Worm (Caenorhabditis elegans) whole organism, late embryonic: Measurements from ENCODE around the gene fbxa-184.

Experiments used
- C08G9.2 ChIP-seq: sonication (generic microtip); optimal IDR thresholded peaks from 2 replicates; lab custom pipeline; 2016; ENCODE audit warnings: mild to moderate bottlenecking, missing genetic modification characterization, moderate library complexity, missing compliant biosample characterization
- F13H6.1 ChIP-seq: sonication (generic microtip); optimal IDR thresholded peaks from 2 replicates; lab custom pipeline; 2016; ENCODE audit warnings: missing genetic modification characterization, missing compliant biosample characterization
- K02D7.2 ChIP-seq: sonication (generic microtip); optimal IDR thresholded peaks from 2 replicates; lab custom pipeline; 2017; ENCODE audit warnings: mild to moderate bottlenecking, missing genetic modification characterization, missing compliant biosample characterization
- K09A11.1 ChIP-seq: sonication (generic microtip); optimal IDR thresholded peaks from 2 replicates; lab custom pipeline; 2017; ENCODE audit warnings: antibody characterized with exemption, mild to moderate bottlenecking, missing genetic modification characterization, missing compliant biosample characterization; ENCODE audit not compliant: insufficient read depth
- T23F11.4 ChIP-seq: fragments of 200-800 bp; sonication (Bioruptor generic); optimal IDR thresholded peaks from 2 replicates; lab custom pipeline; 2018; ENCODE audit warnings: mild to moderate bottlenecking, missing genetic modification characterization, missing compliant biosample characterization
- Y22D7AL.16 ChIP-seq: sonication (generic microtip); optimal IDR thresholded peaks from 2 replicates; lab custom pipeline; 2016; ENCODE audit warnings: missing genetic modification characterization, missing compliant biosample characterization
- ahr-1 ChIP-seq: sonication (generic microtip); optimal IDR thresholded peaks from 2 replicates; lab custom pipeline; 2016; ENCODE audit warnings: missing genetic modification characterization, missing compliant biosample characterization
- ama-1 ChIP-seq: fragments of 150-350 bp; optimal IDR thresholded peaks from 2 replicates; lab custom pipeline; 2014
- ceh-14 ChIP-seq: sonication (generic microtip); optimal IDR thresholded peaks from 2 replicates; lab custom pipeline; 2016; ENCODE audit warnings: missing genotype, missing genetic modification characterization, missing compliant biosample characterization
- ceh-19 ChIP-seq: fragments of 200-800 bp; sonication (Bioruptor generic); optimal IDR thresholded peaks from 2 replicates; lab custom pipeline; 2018; ENCODE audit warnings: mild to moderate bottlenecking, missing genetic modification characterization, missing compliant biosample characterization
- ceh-2 ChIP-seq: sonication (generic microtip); optimal IDR thresholded peaks from 2 replicates; lab custom pipeline; 2016; ENCODE audit warnings: missing genotype, missing genetic modification characterization, missing compliant biosample characterization
- che-1 ChIP-seq: sonication (generic microtip); optimal IDR thresholded peaks from 2 replicates; lab custom pipeline; 2016; ENCODE audit warnings: mild to moderate bottlenecking, missing genetic modification characterization, missing compliant biosample characterization
- dve-1 ChIP-seq: sonication (generic microtip); optimal IDR thresholded peaks from 2 replicates; lab custom pipeline; 2017; ENCODE audit warnings: antibody characterized with exemption, mild to moderate bottlenecking, missing genetic modification characterization, missing compliant biosample characterization
- elt-4 ChIP-seq: sonication (generic microtip); optimal IDR thresholded peaks from 2 replicates; lab custom pipeline; 2016; ENCODE audit warnings: missing genetic modification characterization, missing compliant biosample characterization
- eyg-1 ChIP-seq: sonication (generic microtip); optimal IDR thresholded peaks from 2 replicates; lab custom pipeline; 2016; ENCODE audit warnings: missing genotype, missing genetic modification characterization, missing compliant biosample characterization
- fax-1 ChIP-seq: sonication (generic microtip); optimal IDR thresholded peaks from 2 replicates; lab custom pipeline; 2016; ENCODE audit warnings: missing genotype, missing genetic modification characterization, missing compliant biosample characterization
- hlh-13 ChIP-seq: fragments of 200-800 bp; sonication (Bioruptor generic); optimal IDR thresholded peaks from 2 replicates; lab custom pipeline; 2018; ENCODE audit warnings: mild to moderate bottlenecking, missing genetic modification characterization, missing compliant biosample characterization
- hlh-15 ChIP-seq: sonication (generic microtip); optimal IDR thresholded peaks from 2 replicates; lab custom pipeline; 2016; ENCODE audit warnings: missing genetic modification characterization, missing compliant biosample characterization
- hlh-30 ChIP-seq: sonication (generic microtip); optimal IDR thresholded peaks from 2 replicates; lab custom pipeline; 2017; ENCODE audit warnings: antibody characterized with exemption, missing genetic modification characterization, missing compliant biosample characterization; ENCODE audit not compliant: insufficient read depth
- hlh-6 ChIP-seq: sonication (generic microtip); optimal IDR thresholded peaks from 2 replicates; lab custom pipeline; 2016; ENCODE audit warnings: missing genotype, missing genetic modification characterization, missing compliant biosample characterization
- hlh-8 ChIP-seq: sonication (generic microtip); optimal IDR thresholded peaks from 2 replicates; lab custom pipeline; 2016; ENCODE audit warnings: missing genotype, missing genetic modification characterization, missing compliant biosample characterization
- nhr-11 ChIP-seq: fragments of 150-350 bp; optimal IDR thresholded peaks from 2 replicates; lab custom pipeline; 2014; ENCODE audit warnings: missing biosample characterization, missing genetic modification characterization
- nhr-232 ChIP-seq: sonication (generic microtip); optimal IDR thresholded peaks from 2 replicates; lab custom pipeline; 2016; ENCODE audit warnings: missing genetic modification characterization, missing compliant biosample characterization
- odd-2 ChIP-seq: sonication (generic microtip); optimal IDR thresholded peaks from 2 replicates; lab custom pipeline; 2017; ENCODE audit warnings: antibody characterized with exemption, mild to moderate bottlenecking, missing genetic modification characterization, missing compliant biosample characterization
- pat-9 ChIP-seq: fragments of 200-800 bp; sonication (Bioruptor generic); optimal IDR thresholded peaks from 2 replicates; lab custom pipeline; 2018; ENCODE audit warnings: mild to moderate bottlenecking, missing genetic modification characterization, moderate library complexity, missing compliant biosample characterization
- pax-1 ChIP-seq: fragments of 150-350 bp; optimal IDR thresholded peaks from 2 replicates; lab custom pipeline; 2014; ENCODE audit warnings: missing biosample characterization, missing genetic modification characterization
- pha-2 ChIP-seq: sonication (generic microtip); optimal IDR thresholded peaks from 2 replicates; lab custom pipeline; 2017; ENCODE audit warnings: mild to moderate bottlenecking, missing genetic modification characterization, missing compliant biosample characterization
- pros-1 ChIP-seq: fragments of 150-350 bp; optimal IDR thresholded peaks from 2 replicates; lab custom pipeline; 2014; ENCODE audit warnings: missing biosample characterization, missing genetic modification reagents, missing genetic modification characterization
- rnt-1 ChIP-seq: sonication (generic microtip); optimal IDR thresholded peaks from 2 replicates; lab custom pipeline; 2016; ENCODE audit warnings: missing genetic modification characterization, missing compliant biosample characterization
- syd-9 ChIP-seq: sonication (generic microtip); optimal IDR thresholded peaks from 2 replicates; lab custom pipeline; 2016; ENCODE audit warnings: mild to moderate bottlenecking, missing genetic modification characterization, moderate library complexity, missing compliant biosample characterization
- unc-3 ChIP-seq, 2 experiments: fragments of 200-800 bp in 1 of 2; sonication (Bioruptor generic) in 1 of 2; sonication (generic microtip) in 1 of 2; conservative IDR thresholded peaks in 1 of 2; optimal IDR thresholded peaks in 1 of 2; 2 replicates each; pipeline versions ENCODE4 v1.3.6 to Lab custom; 2016 to 2022; ENCODE audit warnings: missing compliant biosample characterization in 2 of 2, missing genetic modification characterization in 2 of 2, missing genetic modification reagents in 1 of 2
- unc-55 ChIP-seq: sonication (generic microtip); optimal IDR thresholded peaks from 2 replicates; lab custom pipeline; 2017; ENCODE audit warnings: missing biosample characterization, missing genetic modification reagents, missing genetic modification characterization
- zip-5 ChIP-seq: sonication (generic microtip); optimal IDR thresholded peaks from 2 replicates; lab custom pipeline; 2016; ENCODE audit warnings: missing genetic modification characterization, missing compliant biosample characterization

fbxa-184 gene

DNA sequence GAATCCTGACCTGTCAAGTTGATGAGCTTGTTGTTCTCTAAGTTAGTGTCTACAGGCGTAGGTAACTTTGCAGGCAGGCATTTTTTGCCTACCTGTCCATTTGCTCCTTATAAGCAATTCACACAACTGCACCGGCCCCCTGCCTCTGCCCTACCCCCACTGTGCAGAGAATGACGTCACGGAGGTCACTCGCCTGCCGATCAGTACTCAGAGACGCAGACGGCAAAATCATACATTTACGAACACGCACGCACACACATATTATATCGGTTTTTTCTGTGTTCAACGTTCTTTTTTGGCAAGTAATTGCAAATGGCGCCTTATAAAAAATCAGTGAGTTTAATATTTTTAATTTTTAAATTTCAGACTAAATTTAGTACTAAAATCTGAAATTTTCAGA, 46.5 kb upstream of the fbxa-184 start, which contains the start of gene duxl-1 (continued):
- TF ChIP-seq ceh-14 (tag; lab: Kevin White, UChicago), result no peak

DNA sequence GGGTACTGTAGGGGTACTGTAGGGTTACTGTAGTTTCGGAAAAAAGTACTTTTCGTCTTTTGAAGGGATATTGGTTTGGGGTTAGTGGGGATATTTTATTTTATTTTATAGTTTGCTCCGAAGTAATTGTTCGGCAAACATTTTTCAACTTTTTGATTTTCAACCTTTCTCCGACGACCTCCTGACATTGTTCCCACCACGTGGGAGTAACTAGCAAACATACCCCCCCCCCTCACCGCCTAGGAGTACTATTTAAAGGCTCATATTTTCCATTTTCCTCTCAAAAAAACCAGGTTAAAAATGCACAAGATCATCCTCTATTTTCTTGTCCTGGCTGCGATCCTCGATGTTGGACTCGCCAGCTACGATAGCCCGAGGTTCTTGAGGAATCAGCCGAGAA, 44.0 kb upstream of the fbxa-184 start, which contains the start of gene srlf-29:
Gene srlf-29 (plus strand): TSS at position 301 of the 400 bp plus-strand sequence.
- TF ChIP-seq pha-2 (tag; lab: Kevin White, UChicago), result no peak
- TF ChIP-seq hlh-6 (tag; lab: Kevin White, UChicago), result no peak
- no peak for TF ChIP-seq hlh-15 (tag; lab: Kevin White, UChicago)
- no peak for TF ChIP-seq zip-5 (tag; lab: Kevin White, UChicago)
- TF ChIP-seq hlh-8 (tag; lab: Kevin White, UChicago), result no peak
- no peak for TF ChIP-seq hlh-30
- TF ChIP-seq C08G9.2 (tag; lab: Kevin White, UChicago), result no peak
- no peak for TF ChIP-seq eyg-1 (tag; lab: Kevin White, UChicago)
- no peak for TF ChIP-seq syd-9 (tag; lab: Kevin White, UChicago)
- TF ChIP-seq hlh-13, result no peak
- no peak for TF ChIP-seq ceh-19
- TF ChIP-seq fax-1 (tag; lab: Kevin White, UChicago), result no peak

DNA sequence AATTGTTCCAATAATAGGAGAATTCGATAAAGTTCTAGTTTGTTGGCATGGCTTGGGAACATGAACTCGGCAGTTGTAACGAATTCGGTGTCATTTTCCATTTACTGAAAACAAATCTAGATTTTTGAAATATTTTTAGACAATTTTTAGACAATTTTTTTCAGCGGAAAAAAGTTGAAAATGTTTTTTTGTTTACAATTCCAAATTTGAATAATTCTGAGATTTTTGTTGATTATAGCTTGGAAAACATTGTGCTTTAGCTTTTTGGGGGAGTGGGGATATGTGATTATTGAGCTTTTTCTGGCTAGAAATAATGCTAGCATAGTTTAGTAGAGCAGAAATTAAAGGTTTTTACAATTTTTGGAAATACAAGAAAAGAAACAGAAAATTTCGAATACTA, 41.1 kb upstream of the fbxa-184 start, which contains the start of gene srw-97:
Gene srw-97 (minus strand): TSS at position 101 of the 400 bp plus-strand sequence.
- TF ChIP-seq ceh-2 (tag; lab: Kevin White, UChicago) (no peak), ama-1 (lab: Kevin White, UChicago) (no peak), rnt-1 (no peak), K09A11.1 (tag; lab: Kevin White, UChicago) (no peak), unc-3 (GFP tag; conservative IDR thresholded peaks at IDR 0.05; lab: Robert Waterston, UW) (no peak), unc-3 (tag; optimal IDR thresholded peaks at IDR 0.05; lab: Kevin White, UChicago) (no peak), F13H6.1 (tag; lab: Kevin White, UChicago) (no peak), nhr-232 (tag; lab: Kevin White, UChicago) (no peak), dve-1 (tag; lab: Kevin White, UChicago) (no peak), pros-1 (tag; lab: Kevin White, UChicago) (no peak), elt-4 (tag; lab: Kevin White, UChicago) (no peak), Y22D7AL.16 (tag; lab: Kevin White, UChicago) (no peak)

DNA sequence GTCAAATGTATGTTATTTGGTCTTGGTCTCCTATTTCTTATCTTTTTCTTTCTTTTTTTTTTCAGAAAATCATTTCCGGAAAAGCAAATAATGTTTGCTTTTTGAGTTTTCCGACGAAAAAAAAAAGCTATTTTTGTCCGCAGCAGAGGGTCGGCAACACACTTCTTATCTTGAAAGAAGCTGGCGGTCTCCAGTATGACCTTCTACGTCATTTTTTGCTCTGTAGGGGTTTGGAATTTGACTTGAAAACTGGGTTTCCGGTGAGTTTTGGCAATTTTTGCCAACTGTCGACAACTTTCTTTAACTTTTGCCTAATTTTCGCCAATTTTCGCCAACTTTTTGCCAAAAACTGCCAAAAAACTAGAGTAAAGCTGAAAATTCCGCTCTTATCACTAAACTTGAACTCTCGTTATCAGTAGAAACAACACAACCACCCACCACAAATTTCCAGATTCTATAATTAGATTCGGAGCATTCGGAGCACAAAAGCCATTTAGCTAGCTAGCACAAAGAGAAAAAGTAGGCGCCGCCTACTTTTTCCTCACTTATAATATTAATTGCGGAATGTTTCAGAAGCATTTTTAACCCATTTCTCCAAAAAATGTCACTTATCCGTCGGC, 39.7 kb upstream of the fbxa-184 start, which contains the start of gene nhx-6:
Gene nhx-6 (plus strand): TSS at position 570 of the 620 bp plus-strand sequence.
- no peak for TF ChIP-seq ahr-1 (tag; lab: Kevin White, UChicago)
- TF ChIP-seq rnt-1, result no peak
- no peak for TF ChIP-seq nhr-232 (tag; lab: Kevin White, UChicago)
- no peak for TF ChIP-seq T23F11.4 (GFP tag; lab: Kevin White, UChicago)
- TF ChIP-seq pax-1 (tag; lab: Kevin White, UChicago), result no peak
- no peak for TF ChIP-seq fax-1 (tag; lab: Kevin White, UChicago)
- no peak for TF ChIP-seq K02D7.2
- TF ChIP-seq nhr-11 (tag; lab: Kevin White, UChicago), result no peak

DNA sequence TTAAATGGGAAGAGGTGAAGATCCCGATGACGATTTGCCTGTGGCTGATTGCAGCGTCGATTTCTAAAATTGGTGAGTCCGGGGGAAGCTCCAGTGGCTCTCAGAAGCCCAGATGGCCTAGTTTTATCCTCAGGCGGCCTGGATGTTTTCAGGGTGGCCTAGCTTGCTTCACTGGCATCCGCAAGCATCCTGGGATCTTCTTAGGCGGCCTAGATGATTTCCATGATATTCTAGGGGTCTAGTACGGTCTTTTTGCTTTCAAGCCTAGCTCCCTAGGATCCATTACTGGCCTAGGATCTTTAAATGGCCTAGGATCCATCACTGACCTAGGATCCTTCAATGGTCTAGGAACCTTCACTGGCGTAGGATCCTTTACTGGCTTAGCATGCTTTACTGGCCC, 39.1 kb upstream of the fbxa-184 start:
- no peak for TF ChIP-seq pat-9 (tag; lab: Kevin White, UChicago)
- TF ChIP-seq odd-2 (tag; lab: Kevin White, UChicago), result no peak
- TF ChIP-seq, all 69 proteins: peak for 0

DNA sequence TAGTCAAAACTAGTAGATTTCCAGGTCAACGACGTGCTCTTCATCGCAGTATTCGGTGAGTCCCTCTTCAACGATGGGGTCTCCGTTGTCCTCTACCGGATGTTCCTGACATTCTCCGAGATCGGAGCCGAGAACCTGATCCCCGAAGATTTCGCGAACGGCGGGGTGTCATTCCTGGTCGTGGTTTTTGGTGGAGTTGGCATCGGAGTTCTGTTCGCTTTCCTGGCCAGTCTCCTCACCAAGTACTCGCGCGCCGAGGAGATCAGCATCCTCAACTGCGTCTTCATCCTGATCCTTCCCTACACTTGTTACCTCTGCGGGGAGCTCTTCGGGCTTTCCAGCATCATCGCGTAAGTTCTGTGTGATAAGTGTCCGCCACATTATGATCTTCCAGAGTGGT, 37.4 kb upstream of the fbxa-184 start:
- TF ChIP-seq K09A11.1 (tag; lab: Kevin White, UChicago) (no peak), nhr-11 (tag; lab: Kevin White, UChicago) (no peak), rnt-1 (no peak), che-1 (tag; lab: Kevin White, UChicago) (no peak), ceh-14 (tag; lab: Kevin White, UChicago) (no peak), unc-55 (no peak)
